Worm (Caenorhabditis elegans) whole organism, early embryonic: ENCODE results near the gene lin-5.

Experiments used
- aly-1 ChIP-seq: sonication (generic microtip); optimal IDR thresholded peaks from 2 replicates; lab custom pipeline; 2016; ENCODE audit warnings: missing genetic modification characterization, missing compliant biosample characterization
- ama-1 ChIP-seq: fragments of 150-350 bp; optimal IDR thresholded peaks from 2 replicates; lab custom pipeline; 2014
- ets-7 ChIP-seq: sonication (generic microtip); optimal IDR thresholded peaks from 2 replicates; lab custom pipeline; 2016; ENCODE audit warnings: missing genotype, missing genetic modification characterization, missing compliant biosample characterization
- pes-1 ChIP-seq: fragments of 200-800 bp; sonication (Bioruptor generic); IDR thresholded peaks from 2 replicates; pipeline ENCODE4 v1.3.6; 2022; ENCODE audit warnings: missing genetic modification reagents, missing genetic modification characterization, missing compliant biosample characterization

DNA sequence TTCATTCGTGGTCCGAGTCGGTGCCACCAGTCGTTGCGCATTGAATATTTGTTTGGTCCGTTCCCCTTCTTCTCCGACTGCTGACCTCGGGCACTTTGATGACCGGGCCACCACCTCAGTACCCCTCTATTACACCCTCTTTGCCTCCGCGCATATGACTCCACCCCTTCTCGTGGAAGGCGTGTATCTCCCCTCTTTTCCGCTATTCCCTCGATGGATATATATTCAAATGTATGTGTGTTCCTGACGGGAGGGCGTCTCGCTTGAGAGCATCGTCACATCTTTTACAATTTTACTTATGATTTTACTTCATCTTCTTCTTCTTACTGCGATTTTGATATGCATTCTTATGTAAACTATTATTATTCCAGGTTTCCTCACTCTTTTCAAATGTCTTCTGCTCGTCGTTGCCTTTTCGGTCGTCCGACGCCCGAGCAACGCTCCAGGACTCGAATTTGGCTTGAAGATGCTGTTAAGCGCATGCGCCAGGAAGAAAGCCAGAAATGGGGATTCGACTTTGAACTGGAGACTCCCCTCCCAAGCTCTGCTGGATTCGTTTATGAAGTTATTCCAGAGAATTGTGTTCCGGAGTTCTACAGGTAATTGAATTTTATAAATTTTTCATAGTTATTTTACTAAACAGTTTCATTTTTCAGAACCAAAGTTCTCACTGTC, 49.4 kb upstream of the lin-5 start, which contains the start of gene cki-1:
- TF ChIP-seq pes-1 (GFP tag; lab: Robert Waterston, UW) (peak; percentile 50), aly-1 (tag; lab: Kevin White, UChicago) (peak; percentile 81), ama-1 (lab: Kevin White, UChicago) (no peak), ets-7 (tag; lab: Kevin White, UChicago) (no peak)
